Fruit fly (Drosophila melanogaster): Measurements from ENCODE around the gene vari.

DNA sequence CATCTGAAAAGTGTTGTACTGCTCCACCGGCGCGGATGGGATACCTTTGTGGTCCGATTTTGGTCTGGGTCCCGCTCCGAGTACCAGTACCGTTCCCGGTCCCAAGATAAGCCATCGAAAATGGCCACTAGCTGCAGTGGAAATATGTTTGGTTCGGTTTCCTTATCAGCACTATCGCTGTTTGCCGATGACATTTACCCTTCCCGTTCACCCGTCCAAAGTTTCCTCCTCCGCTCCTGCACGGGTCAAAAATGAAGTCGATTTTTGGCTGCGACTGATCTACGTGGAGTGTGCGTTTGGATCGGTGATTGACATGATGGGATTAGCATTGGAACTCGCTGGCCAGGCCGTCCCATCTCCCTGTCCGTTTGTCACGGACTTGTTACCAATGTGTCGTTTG is 22.4 kb downstream of the vari start:
- TF ChIP-seq psq (optimal IDR thresholded peaks at IDR 0.05) (no peak), insv (optimal IDR thresholded peaks at IDR 0.05) (no peak), Myc (optimal IDR thresholded peaks at IDR 0.05) (no peak), Sin3A (optimal IDR thresholded peaks at IDR 0.05) (no peak)

All from Kc167 (cell line).